Worm (Caenorhabditis elegans) whole organism, L2 larva: Measurements from ENCODE around the gene Y54E2A.10.

Source experiments
- alr-1 ChIP-seq: fragments of 150-350 bp; optimal IDR thresholded peaks from 2 replicates; lab custom pipeline; 2014; ENCODE audit warnings: missing biosample characterization, missing genetic modification characterization
- aly-2 ChIP-seq: fragments of 150-350 bp; optimal IDR thresholded peaks from 2 replicates; lab custom pipeline; 2014; ENCODE audit warnings: missing biosample characterization, missing genetic modification characterization
- ceh-82 ChIP-seq: fragments of 150-350 bp; optimal IDR thresholded peaks from 2 replicates; lab custom pipeline; 2014; ENCODE audit warnings: missing biosample characterization, missing genetic modification characterization
- mbf-1 ChIP-seq: sonication (generic microtip); optimal IDR thresholded peaks from 2 replicates; lab custom pipeline; 2017; ENCODE audit warnings: missing biosample characterization, missing genetic modification characterization
- nhr-10 ChIP-seq: sonication (generic microtip); optimal IDR thresholded peaks from 2 replicates; lab custom pipeline; 2017; ENCODE audit warnings: missing biosample characterization, missing genetic modification characterization
- nhr-12 ChIP-seq: fragments of 150-350 bp; optimal IDR thresholded peaks from 2 replicates; lab custom pipeline; 2014; ENCODE audit warnings: missing biosample characterization, missing genetic modification characterization
- nhr-77 ChIP-seq: fragments of 150-350 bp; optimal IDR thresholded peaks from 2 replicates; lab custom pipeline; 2014; ENCODE audit warnings: missing biosample characterization, missing genetic modification characterization
- skn-1 ChIP-seq: sonication (generic microtip); optimal IDR thresholded peaks from 2 replicates; lab custom pipeline; 2017; ENCODE audit warnings: missing biosample characterization, missing genetic modification characterization
- unc-39 ChIP-seq: fragments of 150-350 bp; optimal IDR thresholded peaks from 2 replicates; lab custom pipeline; 2014; ENCODE audit warnings: missing biosample characterization, missing genetic modification characterization
- unc-62 ChIP-seq: fragments of 150-350 bp; optimal IDR thresholded peaks from 2 replicates; lab custom pipeline; 2014; ENCODE audit warnings: missing biosample characterization, missing genetic modification reagents, missing genetic modification characterization
- zag-1 ChIP-seq: fragments of 150-350 bp; optimal IDR thresholded peaks from 2 replicates; lab custom pipeline; 2014; ENCODE audit warnings: missing biosample characterization, missing genetic modification characterization

- no peak for TF ChIP-seq mbf-1 (tag; lab: Kevin White, UChicago)
- no peak for TF ChIP-seq unc-39 (tag; lab: Kevin White, UChicago)
- no peak for TF ChIP-seq skn-1 (tag; lab: Kevin White, UChicago)
- TF ChIP-seq alr-1 (tag; lab: Kevin White, UChicago), result no peak
- no peak for TF ChIP-seq nhr-10 (tag; lab: Kevin White, UChicago)
- no peak for TF ChIP-seq zag-1 (tag; lab: Kevin White, UChicago)
- no peak for TF ChIP-seq ceh-82 (tag; lab: Kevin White, UChicago)
- no peak for TF ChIP-seq aly-2
- no peak for TF ChIP-seq unc-62 (GFP tag; lab: Kevin White, UChicago)
- no peak for TF ChIP-seq nhr-12
- no peak for TF ChIP-seq nhr-77 (tag; lab: Kevin White, UChicago)
Measured at ce11 chrII:14810609-14811008, 19.8 kb downstream of the Y54E2A.10 start.
